Worm (Caenorhabditis elegans): ENCODE measurements around the gene K02D10.3.

DNA sequence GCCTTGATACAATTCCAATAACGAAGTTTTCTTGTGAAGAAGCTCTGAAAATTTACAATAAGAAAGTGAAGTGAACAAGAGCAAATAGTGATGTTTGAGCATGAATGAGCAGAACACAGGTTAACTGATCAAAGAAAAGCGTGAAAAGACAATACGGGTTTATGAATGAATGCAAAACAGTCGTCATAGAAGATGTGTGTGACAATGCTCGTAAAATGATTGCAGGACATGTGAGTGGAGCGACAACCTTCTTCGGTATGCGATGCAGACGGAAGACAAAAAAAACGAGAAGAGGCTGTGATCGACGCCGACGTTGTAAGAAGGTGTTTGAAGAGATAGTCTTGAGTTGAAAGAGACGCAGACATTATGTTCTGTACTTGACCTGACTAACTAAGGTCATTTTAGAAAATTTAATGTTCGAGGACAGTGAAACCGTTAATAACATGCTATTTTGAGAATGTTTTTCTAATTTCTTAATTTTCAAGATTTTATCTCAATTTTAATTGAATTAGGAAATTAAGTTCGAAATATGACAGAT is 4.4 kb downstream of the K02D10.3 start, which contains the start of gene mig-22:
- TF ChIP-seq eyg-1 (tag; optimal IDR thresholded peaks at IDR 0.05) (no peak), hlh-15 (tag; optimal IDR thresholded peaks at IDR 0.05) (no peak), ama-1 (optimal IDR thresholded peaks at IDR 0.05) (no peak), pat-9 (tag; optimal IDR thresholded peaks at IDR 0.05) (no peak), pqm-1 (tag; optimal IDR thresholded peaks at IDR 0.05) (no peak), C08G9.2 (tag; optimal IDR thresholded peaks at IDR 0.05) (no peak), dmd-4 (tag; optimal IDR thresholded peaks at IDR 0.05; ENCODE audit: borderline replicate concordance) (no peak), Y22D7AL.16 (tag; optimal IDR thresholded peaks at IDR 0.05) (no peak)
